Worm (Caenorhabditis elegans) whole organism, late embryonic: ENCODE results near the gene ZC404.1.

Experiments
- ceh-19 ChIP-seq: fragments of 200-800 bp; sonication (Bioruptor generic); optimal IDR thresholded peaks from 2 replicates; lab custom pipeline; 2018; ENCODE audit warnings: mild to moderate bottlenecking, missing genetic modification characterization, missing compliant biosample characterization
- lin-11 ChIP-seq: fragments of 200-800 bp; sonication (Bioruptor generic); optimal IDR thresholded peaks from 2 replicates; lab custom pipeline; 2018; ENCODE audit warnings: mild to moderate bottlenecking, missing genetic modification characterization, missing compliant biosample characterization

DNA sequence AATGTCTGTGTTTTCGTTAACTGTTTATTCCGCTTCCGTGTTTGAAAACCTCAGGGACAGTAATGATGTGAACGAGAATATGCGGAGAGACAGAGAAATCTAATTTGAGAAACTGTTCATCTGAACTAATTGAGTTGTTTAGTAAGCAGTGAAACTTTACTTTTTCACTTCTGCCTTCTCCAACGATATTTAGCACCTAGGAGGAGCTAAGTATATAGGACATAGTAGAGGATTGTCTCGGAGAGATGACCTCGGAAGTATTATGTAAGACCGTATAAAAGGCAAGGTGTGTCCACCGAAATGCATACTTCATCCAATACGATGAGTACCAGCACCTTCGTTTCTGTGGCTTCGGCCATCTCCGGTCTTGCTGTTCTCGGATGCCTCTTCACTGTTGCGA, 35.4 kb downstream of the ZC404.1 start, which contains the start of gene col-141:
- TF ChIP-seq lin-11 (tag; lab: Kevin White, UChicago) (no peak), ceh-19 (GFP tag; lab: Kevin White, UChicago) (no peak)
